Fruit fly (Drosophila melanogaster): ENCODE results near the gene CG15536.

The CG15536 gene

DNA sequence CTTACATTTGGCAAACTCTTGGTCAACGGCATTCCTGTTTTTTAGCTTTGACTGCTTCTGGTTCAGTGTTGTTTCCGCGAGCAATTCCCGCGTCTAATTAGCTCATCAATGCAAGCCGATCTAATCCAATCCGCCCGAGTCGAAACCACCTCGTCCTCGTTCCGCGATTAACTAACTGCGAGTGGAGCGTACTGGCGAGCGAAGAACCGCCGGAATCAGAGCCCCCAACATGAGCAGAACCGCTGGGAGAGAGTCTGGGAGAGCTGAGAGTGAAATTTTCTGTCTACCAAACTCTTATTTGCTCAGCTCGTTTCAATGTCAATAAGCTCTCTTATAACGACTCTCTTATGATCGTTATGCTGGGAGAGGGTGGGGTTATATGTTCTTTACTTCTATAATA is 25.3 kb upstream of the CG15536 start:
- TF ChIP-seq CG17801 (GFP tag; optimal IDR thresholded peaks at IDR 0.05; ENCODE audit: partially characterized antibody): peak; percentile 67

DNA sequence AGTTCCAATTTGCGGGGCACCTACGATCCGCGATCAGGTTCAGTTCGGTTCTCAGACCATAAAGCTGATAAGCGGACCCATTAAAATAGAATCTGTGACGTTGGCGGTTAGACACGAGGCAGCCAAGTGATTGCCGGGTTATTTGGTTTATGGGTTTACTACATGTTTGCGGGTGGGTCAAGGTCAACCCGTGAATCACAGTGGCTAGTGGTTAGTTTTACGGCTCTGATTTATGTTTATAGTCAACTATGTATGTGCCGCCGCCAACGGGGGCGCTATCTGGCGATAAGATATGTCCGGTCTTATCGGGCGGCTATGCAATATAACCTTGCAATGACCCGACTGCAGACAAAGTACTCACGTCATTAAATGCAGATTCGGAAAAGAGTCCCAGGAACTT is 24.5 kb upstream of the CG15536 start:
- TF ChIP-seq CG17801 (GFP tag; optimal IDR thresholded peaks at IDR 0.05; ENCODE audit: partially characterized antibody): no peak

DNA sequence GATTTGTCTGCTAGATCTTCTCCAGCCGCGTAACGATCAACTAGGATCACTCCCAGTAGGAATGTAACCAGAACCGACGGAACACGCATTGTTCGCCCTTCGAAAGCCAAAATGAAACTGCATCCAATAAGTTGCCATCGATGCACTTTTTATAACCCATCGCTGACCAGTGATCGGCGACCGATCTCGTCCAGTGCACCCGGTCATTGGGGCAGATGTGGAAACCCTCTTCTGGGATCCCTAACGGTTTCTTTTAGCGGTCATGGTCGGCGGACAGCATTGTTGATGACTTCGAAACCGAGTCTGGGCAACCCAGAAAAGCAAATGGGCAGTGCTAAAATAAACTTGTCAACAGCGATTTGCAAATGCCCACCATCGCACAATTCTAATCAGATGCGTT is 20.0 kb upstream of the CG15536 start, which contains the start of gene Osi23:
TSS of gene Osi23 (minus strand) at position 101 of the 400 bp plus-strand sequence.
- TF ChIP-seq CG17801 (GFP tag; optimal IDR thresholded peaks at IDR 0.05; ENCODE audit: partially characterized antibody): no peak

DNA sequence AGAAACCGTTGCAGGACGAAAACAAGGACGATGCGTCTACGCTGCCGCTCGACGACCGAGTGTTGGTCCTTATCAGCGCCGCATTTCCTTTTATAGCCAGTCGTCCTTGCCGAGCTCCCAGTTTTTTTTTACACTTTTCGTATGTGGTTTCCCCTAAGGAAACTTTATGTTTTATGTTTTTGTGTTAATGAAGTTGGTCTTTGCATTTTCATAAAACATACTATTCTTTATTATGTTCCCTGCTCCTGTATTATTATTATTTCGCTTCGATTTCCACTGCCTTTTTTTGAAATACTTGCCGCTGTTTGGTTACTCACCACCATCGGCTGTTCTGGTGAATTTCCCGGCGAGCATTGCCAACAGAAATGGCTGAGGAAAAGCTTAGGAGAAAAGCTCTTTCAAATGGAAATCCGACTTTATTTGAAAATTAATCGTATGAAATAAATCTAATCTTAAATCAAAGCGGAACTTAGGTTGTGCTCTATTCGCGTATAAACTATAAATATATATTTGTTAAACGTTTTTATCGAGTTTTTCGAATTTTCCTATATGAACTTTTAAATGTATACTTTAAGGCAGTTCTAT is 18.7 kb upstream of the CG15536 start, which contains the start of gene CG15537:
TSS of gene CG15537 (minus strand) at position 51 of the 585 bp plus-strand sequence.
- no peak for TF ChIP-seq CG17801 (GFP tag; optimal IDR thresholded peaks at IDR 0.05; ENCODE audit: partially characterized antibody)

DNA sequence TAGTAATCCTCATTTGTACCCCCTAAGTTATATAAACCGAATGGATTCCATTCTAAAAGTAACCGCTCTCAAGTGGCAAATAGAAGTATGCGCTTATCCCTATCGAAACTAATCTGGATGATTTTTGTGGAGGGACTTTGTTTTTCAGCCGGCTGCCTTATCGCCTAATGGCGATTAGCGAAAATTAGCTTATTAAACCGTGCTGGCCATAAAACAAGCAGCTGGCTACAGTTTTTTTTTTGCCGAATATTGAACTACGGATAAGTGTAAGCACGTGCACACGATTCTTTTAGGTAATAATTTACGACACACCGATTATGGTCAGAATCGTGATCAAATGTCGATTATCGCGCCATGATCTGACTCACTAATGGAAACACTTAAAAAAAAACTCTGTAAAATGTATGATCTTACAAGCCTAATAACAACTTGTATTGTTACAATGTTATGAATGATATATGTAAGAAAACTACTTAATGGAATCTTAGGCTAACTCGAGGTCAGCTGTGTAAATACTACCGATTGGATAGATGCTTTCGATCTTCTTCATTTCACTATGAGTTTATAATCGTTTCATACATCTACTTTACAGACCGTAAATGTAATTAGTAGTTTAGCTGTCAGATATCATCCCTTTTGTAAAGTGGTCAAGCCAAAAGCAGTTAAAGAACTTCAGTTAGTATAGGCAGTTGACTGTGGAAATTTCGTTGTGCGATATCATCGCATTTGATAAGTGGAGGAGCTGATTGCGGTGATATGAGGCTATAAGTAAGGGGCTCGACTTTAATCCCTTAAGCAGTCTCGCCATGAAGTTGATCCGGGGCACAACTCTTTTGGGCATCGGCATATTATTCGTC is 6.5 kb upstream of the CG15536 start, which contains the start of gene CG15534:
TSS of gene CG15534 (plus strand) at position 807 of the 857 bp plus-strand sequence.
- no peak for TF ChIP-seq CG17801 (GFP tag; optimal IDR thresholded peaks at IDR 0.05; ENCODE audit: partially characterized antibody)

DNA sequence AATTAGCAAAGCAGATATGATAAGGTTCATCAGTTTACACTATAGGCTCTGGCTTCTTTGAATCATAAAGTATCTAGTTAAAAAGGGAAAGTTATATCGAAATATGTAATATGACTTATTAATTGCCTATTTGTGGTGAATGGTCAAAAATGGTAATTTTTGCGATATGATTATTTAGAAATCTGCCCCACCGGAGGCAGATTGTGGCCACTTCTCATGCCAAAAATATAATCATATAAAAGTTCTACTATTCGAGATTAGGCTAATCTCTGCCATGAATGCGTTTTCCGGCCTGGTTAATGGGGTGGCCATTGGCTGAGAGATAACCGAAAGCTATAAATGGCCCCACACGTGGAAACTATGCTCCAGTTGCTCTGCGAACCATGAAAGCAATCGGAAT is 3.5 kb upstream of the CG15536 start, which contains the start of gene CG15533:
TSS of gene CG15533 (plus strand) at position 362 of the 400 bp plus-strand sequence.
- no peak for TF ChIP-seq CG17801 (GFP tag; optimal IDR thresholded peaks at IDR 0.05; ENCODE audit: partially characterized antibody)

DNA sequence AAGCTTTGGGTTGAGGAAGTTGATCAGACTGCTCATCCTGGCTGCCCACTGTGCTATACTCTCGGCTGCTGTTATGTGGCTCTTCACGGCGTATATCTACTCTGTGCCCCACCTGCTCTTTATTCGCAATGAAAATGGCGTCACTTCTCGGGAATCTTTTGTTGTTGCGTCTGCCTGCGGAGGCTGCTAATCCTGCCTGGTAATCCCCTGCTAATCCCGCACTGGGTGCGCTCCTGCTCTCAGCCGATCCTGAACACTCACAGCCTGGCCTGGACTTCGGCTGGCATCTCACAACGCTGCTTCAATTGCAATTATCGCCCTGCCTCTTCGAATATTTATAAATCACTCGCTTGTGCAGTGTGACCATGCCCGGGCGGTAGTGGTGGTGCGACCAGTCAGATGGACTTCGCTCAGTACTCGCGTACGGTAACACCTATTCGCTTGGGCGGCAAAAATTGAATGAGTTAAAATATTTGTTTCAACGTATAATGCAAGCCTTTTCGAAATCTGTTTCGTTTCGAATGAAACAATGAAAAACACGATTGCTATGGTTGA is 2.9 kb upstream of the CG15536 start, which contains the start of gene CG2218:
TSS of gene CG2218 (minus strand) at position 472 of the 555 bp plus-strand sequence.
- TF ChIP-seq CG17801 (GFP tag; optimal IDR thresholded peaks at IDR 0.05; ENCODE audit: partially characterized antibody): peak; percentile 32

DNA sequence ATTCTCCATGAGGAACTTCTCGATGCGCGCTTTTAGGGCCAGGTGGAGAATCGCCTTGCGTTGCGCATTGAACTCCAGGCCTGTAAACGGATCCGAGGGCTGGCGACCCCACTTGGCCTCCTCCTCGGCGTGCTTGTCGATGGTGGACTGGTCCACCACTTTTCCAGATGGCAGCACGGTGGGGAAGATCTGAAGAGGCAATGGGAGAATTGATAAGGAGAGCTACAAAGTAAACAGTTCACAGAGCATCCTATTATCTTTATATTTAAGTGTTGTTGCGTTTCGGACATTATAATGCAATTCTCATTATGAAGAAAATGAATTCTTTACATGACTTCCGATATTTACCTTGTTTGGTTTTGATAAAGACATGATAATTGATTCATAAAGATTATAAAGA is 1.7 kb upstream of the CG15536 start:
- no peak for TF ChIP-seq CG17801 (GFP tag; optimal IDR thresholded peaks at IDR 0.05; ENCODE audit: partially characterized antibody)

DNA sequence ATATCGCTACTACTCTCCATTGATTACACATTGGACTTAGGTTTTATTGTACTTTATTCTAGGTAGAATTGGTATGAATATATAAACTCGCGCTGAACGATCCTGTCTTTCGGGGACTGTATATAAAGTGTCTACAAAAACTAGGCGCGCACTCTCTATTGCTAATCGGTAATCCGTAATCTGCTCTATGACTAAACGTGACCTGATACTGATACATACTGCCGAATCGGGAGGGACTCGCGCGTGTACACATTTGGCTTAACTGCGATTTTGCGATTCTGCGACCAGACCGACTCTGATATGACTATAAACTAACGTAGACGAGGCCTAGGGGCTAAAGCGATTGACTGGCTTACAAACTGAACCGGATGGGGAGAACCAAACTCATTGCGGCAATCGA is 660 bp upstream of the CG15536 start:
- no peak for TF ChIP-seq CG17801 (GFP tag; optimal IDR thresholded peaks at IDR 0.05; ENCODE audit: partially characterized antibody)

DNA sequence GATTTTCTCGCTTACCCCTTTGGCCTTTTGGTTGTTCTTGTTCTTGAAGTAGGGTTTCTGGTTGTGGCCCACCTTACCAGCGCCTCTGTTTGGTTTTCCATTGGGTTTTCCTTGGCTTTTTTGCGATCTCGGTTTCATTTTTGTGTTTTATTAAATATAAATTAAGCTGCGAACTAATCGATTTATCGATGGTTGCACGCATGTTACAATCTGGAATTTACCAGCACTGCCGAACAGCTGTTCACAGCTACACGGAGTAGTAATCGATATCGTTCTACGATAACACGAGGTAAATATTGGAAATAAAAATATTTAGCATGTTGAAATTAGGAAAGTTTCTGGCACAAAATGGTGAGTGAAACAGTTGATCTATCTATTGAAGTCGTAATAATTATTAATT is 1.3 kb downstream of the CG15536 start, which contains the start of the genes CG15535 and mRpS18C:
TSS of gene CG15535 (minus strand) at position 235 of the 400 bp plus-strand sequence.
TSS of gene mRpS18C (plus strand) at position 280 of the 400 bp plus-strand sequence.
- TF ChIP-seq CG17801 (GFP tag; optimal IDR thresholded peaks at IDR 0.05; ENCODE audit: partially characterized antibody): peak; percentile 56

DNA sequence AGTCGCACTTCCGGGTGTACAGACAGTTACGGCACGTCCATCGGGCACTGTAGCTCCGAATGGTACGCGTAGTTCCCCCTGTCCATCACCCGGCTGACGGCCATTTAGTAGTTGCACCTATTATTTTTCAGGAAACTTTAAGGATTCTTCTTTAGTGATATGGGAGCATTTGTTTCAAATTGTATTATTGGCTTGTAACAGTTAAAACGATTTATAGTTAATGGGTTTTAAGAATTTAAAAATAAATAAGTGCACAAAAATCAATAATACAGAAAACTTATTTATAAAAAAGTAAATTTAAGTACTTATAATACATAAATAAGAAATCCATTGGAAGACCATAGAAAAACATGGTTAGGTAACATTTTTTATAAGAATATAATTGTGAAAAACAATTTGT is 2.1 kb downstream of the CG15536 start, which contains the start of the genes CG2217 and CG42740:
TSS of gene CG2217 (minus strand) at position 101 of the 400 bp plus-strand sequence.
TSS of gene CG42740 (minus strand) at position 101 of the 400 bp plus-strand sequence.
- TF ChIP-seq CG17801 (GFP tag; optimal IDR thresholded peaks at IDR 0.05; ENCODE audit: partially characterized antibody): no peak

DNA sequence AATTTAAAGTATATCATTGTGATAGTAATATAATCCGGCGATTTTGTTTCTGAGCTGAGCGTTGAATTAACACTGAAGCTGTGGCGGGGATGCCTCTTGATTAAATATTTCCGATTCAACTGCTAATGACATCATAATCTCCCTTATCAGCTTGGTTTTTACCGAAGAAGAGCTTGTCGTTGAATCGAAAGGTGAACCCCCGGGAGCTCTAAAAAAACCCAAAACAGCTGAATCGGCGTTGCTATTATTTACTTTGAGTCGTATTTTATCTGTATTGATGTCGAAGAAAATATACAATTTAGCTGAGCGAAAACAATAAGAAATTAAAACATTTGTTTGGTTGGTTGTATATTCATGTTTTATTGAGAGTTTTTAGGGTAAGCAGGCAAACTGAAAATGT is 5.7 kb downstream of the CG15536 start:
- TF ChIP-seq CG17801 (GFP tag; optimal IDR thresholded peaks at IDR 0.05; ENCODE audit: partially characterized antibody): no peak

DNA sequence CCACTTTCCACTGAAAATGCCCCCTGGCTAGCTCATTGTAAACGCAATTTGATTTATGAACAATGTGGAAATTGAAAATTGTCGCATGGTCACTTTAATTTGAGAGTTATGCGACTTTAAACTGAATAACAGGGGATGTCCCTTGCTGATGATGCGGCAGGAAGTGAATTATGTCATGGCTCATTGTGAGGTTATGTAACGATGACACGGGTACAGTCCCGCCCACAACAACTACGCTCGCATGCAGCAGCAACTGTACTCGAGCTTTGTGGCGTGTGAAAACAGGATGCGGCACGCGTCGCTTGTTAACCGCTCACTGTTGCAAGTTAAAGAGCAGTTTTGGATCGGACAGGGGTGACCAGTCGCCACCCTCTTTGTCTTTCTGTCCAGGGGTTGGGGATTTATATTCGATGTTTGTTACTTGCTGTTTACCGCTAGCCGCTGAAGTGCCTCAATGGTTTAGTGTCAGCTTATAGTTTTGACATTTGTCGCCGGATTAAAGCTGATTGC is 8.1 kb downstream of the CG15536 start:
- no peak for TF ChIP-seq CG17801 (GFP tag; optimal IDR thresholded peaks at IDR 0.05; ENCODE audit: partially characterized antibody)

DNA sequence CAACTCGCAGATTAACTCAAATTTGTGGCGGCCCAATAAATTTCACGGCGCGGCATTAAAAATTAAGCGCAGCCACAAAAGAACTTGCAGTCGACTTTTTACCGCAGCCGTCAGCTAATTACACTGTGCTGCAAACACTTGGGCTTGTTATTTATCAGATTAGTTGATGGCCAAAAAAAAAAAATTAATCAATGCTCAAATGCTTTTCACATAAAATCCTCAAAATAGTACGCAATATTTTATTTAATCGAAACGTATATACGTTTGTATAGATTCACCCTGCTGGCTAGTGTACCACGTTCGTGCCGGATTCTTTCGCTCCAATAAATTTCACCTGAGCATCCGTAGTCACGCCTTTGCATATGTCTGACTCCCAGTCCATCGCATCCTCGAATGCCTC is 11.2 kb downstream of the CG15536 start:
- no peak for TF ChIP-seq CG17801 (GFP tag; optimal IDR thresholded peaks at IDR 0.05; ENCODE audit: partially characterized antibody)

DNA sequence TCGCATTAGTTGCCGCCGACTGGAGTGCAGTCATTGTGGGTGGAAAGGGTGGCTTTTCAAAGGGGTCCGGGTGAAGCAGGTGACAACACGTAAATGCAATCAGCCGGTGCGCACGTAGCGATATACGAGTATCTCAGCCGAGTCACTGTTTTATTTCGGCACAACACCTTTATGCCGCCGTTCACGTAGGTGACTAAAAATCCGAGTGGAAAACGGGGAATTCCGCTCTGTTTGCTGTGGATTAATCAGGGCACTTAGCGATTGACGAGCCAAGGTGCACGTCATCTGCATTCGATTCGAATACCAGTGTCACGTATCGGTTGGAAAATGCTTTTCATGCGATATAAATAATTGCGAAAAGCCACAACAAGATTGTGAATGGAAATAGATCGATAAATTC is 18.5 kb downstream of the CG15536 start:
- TF ChIP-seq CG17801 (GFP tag; optimal IDR thresholded peaks at IDR 0.05; ENCODE audit: partially characterized antibody): no peak
